Worm (Caenorhabditis elegans): ENCODE data around the gene ivns-1.
"Not testable (repeated sequence)": the region's sequence is repeated elsewhere in the genome, so short reads cannot be mapped to it uniquely, and the experiment has no call there.

DNA sequence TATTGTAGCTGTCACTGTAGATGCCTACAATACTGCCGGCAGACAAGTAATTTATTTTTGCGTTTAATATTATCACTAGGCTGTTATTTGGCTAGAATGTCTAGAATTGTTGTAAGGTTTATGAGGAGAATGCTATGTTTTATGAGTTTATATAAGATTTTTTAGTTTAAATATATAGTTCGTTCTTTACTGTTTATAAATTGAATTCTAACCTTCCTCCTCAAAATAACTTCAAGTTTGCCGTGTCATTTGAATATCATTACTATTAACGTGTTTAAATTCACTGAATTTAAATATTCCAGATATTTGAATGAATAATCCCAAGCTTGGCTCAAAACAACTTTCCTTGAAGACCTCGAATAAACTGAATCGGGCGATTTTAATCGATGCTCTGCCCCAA, 20.7 kb downstream of the ivns-1 start, which contains the start of gene R09A8.1:
- not testable (repeated sequence) for TF ChIP-seq flt-1 (GFP tag; IDR thresholded peaks at IDR 0.05); med-1 (GFP tag; optimal IDR thresholded peaks at IDR 0.05; ENCODE audit: insufficient read depth)
